Fruit fly (Drosophila melanogaster) whole organism, embryonic: ENCODE measurements around the gene Drsl2.

ENCODE experiments used
- ATbp ChIP-seq: fragments of 200-800 bp; sonication (Bioruptor generic); optimal IDR thresholded peaks from 2 replicates; lab custom pipeline; 2017; ENCODE audit warnings: missing biosample characterization, mild to moderate bottlenecking, missing genetic modification characterization, missing genetic modification reagents
- Asciz ChIP-seq: fragments of 200-800 bp; sonication (Bioruptor generic); optimal IDR thresholded peaks from 2 replicates; lab custom pipeline; 2017; ENCODE audit warnings: missing biosample characterization, mild to moderate bottlenecking, missing genetic modification characterization, missing genetic modification reagents
- Atf-2 ChIP-seq: fragments of 200-800 bp; sonication (Bioruptor generic); optimal IDR thresholded peaks from 2 replicates; lab custom pipeline; 2016; ENCODE audit warnings: missing biosample characterization, missing genetic modification characterization
- B-H1 ChIP-seq: fragments of 200-800 bp; sonication (Bioruptor generic); IDR thresholded peaks from 3 replicates; pipeline ENCODE4 v1.3.6; 2022; ENCODE audit warnings: missing biosample characterization, missing genetic modification characterization
- BEAF-32 ChIP-seq: fragments of 200-800 bp; sonication (Bioruptor generic); optimal IDR thresholded peaks from 3 replicates; lab custom pipeline; 2017; ENCODE audit warnings: missing biosample characterization, missing genetic modification characterization, mild to moderate bottlenecking, moderate library complexity, missing genetic modification reagents
- C15 ChIP-seq: fragments of 200-800 bp; sonication (Bioruptor generic); IDR thresholded peaks from 3 replicates; pipeline ENCODE4 v1.3.6; 2022; ENCODE audit warnings: missing biosample characterization, missing genetic modification characterization
- CG10321 ChIP-seq: fragments of 200-800 bp; sonication (Bioruptor generic); IDR thresholded peaks from 2 replicates; pipeline ENCODE4 v1.3.6; 2022; ENCODE audit warnings: missing biosample characterization, missing genetic modification characterization
- CG11093 ChIP-seq: fragments of 200-800 bp; sonication (Bioruptor generic); IDR thresholded peaks from 3 replicates; pipeline ENCODE4 v1.3.6; 2022; ENCODE audit warnings: missing biosample characterization, missing genetic modification characterization
- CG11504 ChIP-seq: fragments of 200-800 bp; sonication (Bioruptor generic); optimal IDR thresholded peaks from 3 replicates; lab custom pipeline; 2019; ENCODE audit warnings: missing biosample characterization, mild to moderate bottlenecking, missing genetic modification characterization, moderate library complexity
- CG12769 ChIP-seq: fragments of 200-800 bp; sonication (Bioruptor generic); optimal IDR thresholded peaks from 2 replicates; lab custom pipeline; 2019; ENCODE audit warnings: missing biosample characterization, mild to moderate bottlenecking, missing genetic modification characterization, moderate library complexity
- CG12942 ChIP-seq: fragments of 200-800 bp; sonication (Bioruptor generic); optimal IDR thresholded peaks from 3 replicates; lab custom pipeline; 2016; ENCODE audit warnings: missing biosample characterization, missing genetic modification characterization
- CG15269 ChIP-seq: fragments of 200-800 bp; sonication (Bioruptor generic); optimal IDR thresholded peaks from 2 replicates; lab custom pipeline; 2018; ENCODE audit warnings: missing biosample characterization, mild to moderate bottlenecking, missing genetic modification characterization, moderate library complexity
- CG17186 ChIP-seq: fragments of 200-800 bp; sonication (Bioruptor generic); optimal IDR thresholded peaks from 3 replicates; lab custom pipeline; 2017; ENCODE audit warnings: missing biosample characterization, missing genetic modification reagents, missing genetic modification characterization
- CG17359 ChIP-seq: fragments of 200-800 bp; sonication (Bioruptor generic); optimal IDR thresholded peaks from 3 replicates; lab custom pipeline; 2018; ENCODE audit warnings: missing biosample characterization, mild to moderate bottlenecking, missing genetic modification characterization, moderate library complexity
- CG2678 ChIP-seq: fragments of 200-800 bp; sonication (Bioruptor generic); optimal IDR thresholded peaks from 3 replicates; lab custom pipeline; 2019; ENCODE audit warnings: missing biosample characterization, mild to moderate bottlenecking, missing genetic modification characterization, moderate library complexity
- CG2875 ChIP-seq: fragments of 200-800 bp; sonication (Bioruptor generic); optimal IDR thresholded peaks from 2 replicates; lab custom pipeline; 2017; ENCODE audit warnings: missing biosample characterization, mild to moderate bottlenecking, missing genetic modification characterization, missing genetic modification reagents
- CG32767 ChIP-seq: fragments of 200-800 bp; sonication (Bioruptor generic); IDR thresholded peaks from 2 replicates; pipeline ENCODE4 v1.3.6; 2022; ENCODE audit warnings: missing biosample characterization, missing genetic modification characterization
- CG34224 ChIP-seq: fragments of 200-800 bp; sonication (Bioruptor generic); IDR thresholded peaks from 3 replicates; pipeline ENCODE4 v1.3.6; 2022; ENCODE audit warnings: missing biosample characterization, missing genetic modification characterization; ENCODE audit not compliant: partially characterized antibody
- CG3726 ChIP-seq: fragments of 200-800 bp; sonication (Bioruptor generic); IDR thresholded peaks from 3 replicates; pipeline ENCODE4, ENCODE4 v1.3.6; 2022; ENCODE audit warnings: missing biosample characterization, missing genetic modification characterization
- CG4282 ChIP-seq: fragments of 200-800 bp; sonication (Bioruptor generic); optimal IDR thresholded peaks from 2 replicates; lab custom pipeline; 2016; ENCODE audit warnings: missing biosample characterization, missing genetic modification characterization
- CG4328 ChIP-seq: fragments of 200-800 bp; sonication (Bioruptor generic); optimal IDR thresholded peaks from 3 replicates; lab custom pipeline; 2017; ENCODE audit warnings: missing biosample characterization, missing genetic modification reagents, missing genetic modification characterization
- CG4820 ChIP-seq: fragments of 200-800 bp; sonication (Bioruptor generic); optimal IDR thresholded peaks from 3 replicates; lab custom pipeline; 2016; ENCODE audit warnings: missing biosample characterization, missing genetic modification characterization
- CrebB ChIP-seq: fragments of 200-800 bp; sonication (Bioruptor generic); optimal IDR thresholded peaks from 3 replicates; lab custom pipeline; 2018; ENCODE audit warnings: missing biosample characterization, mild to moderate bottlenecking, missing genetic modification characterization
- Hmx ChIP-seq: fragments of 200-800 bp; sonication (Bioruptor generic); optimal IDR thresholded peaks from 2 replicates; lab custom pipeline; 2016; ENCODE audit warnings: missing biosample characterization, missing genetic modification characterization
- Lpt ChIP-seq: fragments of >200 bp; optimal IDR thresholded peaks from 2 replicates; lab custom pipeline; 2018; ENCODE audit warnings: missing biosample characterization, missing genetic modification characterization
- MESR4 ChIP-seq: fragments of 200-800 bp; sonication (Bioruptor generic); optimal IDR thresholded peaks from 2 replicates; lab custom pipeline; 2018; ENCODE audit warnings: missing biosample characterization, mild to moderate bottlenecking, missing genetic modification characterization, moderate library complexity
- NC2β ChIP-seq: fragments of 200-800 bp; sonication (Bioruptor generic); optimal IDR thresholded peaks from 2 replicates; lab custom pipeline; 2016; ENCODE audit warnings: missing biosample characterization, missing genetic modification characterization
- Optix ChIP-seq: fragments of 200-800 bp; sonication (Bioruptor generic); IDR thresholded peaks from 3 replicates; pipeline ENCODE4 v1.3.6; 2022; ENCODE audit warnings: missing biosample characterization, missing genetic modification characterization
- Pdp1 ChIP-seq, 2 experiments: fragments of 200-800 bp; sonication (Bioruptor generic); optimal IDR thresholded peaks; 3 replicates each; lab custom pipeline; 2016; ENCODE audit warnings: missing biosample characterization in 2 of 2, missing genetic modification characterization in 2 of 2, mild to moderate bottlenecking in 1 of 2, moderate library complexity in 1 of 2
- Spps ChIP-seq: fragments of 200-800 bp; sonication (Bioruptor generic); optimal IDR thresholded peaks from 2 replicates; lab custom pipeline; 2018; ENCODE audit warnings: missing biosample characterization, mild to moderate bottlenecking, missing genetic modification characterization
- ab ChIP-seq: fragments of 200-800 bp; sonication (Bioruptor generic); optimal IDR thresholded peaks from 2 replicates; lab custom pipeline; 2016; ENCODE audit warnings: missing biosample characterization, missing genetic modification characterization
- bbx ChIP-seq: fragments of 200-800 bp; sonication (Bioruptor generic); IDR thresholded peaks from 2 replicates; pipeline ENCODE4 v1.3.6; 2022; ENCODE audit warnings: missing biosample characterization, missing genetic modification characterization; ENCODE audit not compliant: partially characterized antibody
- bcd ChIP-seq: fragments of 200-800 bp; sonication (Bioruptor generic); optimal IDR thresholded peaks from 2 replicates; lab custom pipeline; 2017; ENCODE audit warnings: missing biosample characterization, mild to moderate bottlenecking, missing genetic modification characterization
- bigmax ChIP-seq: fragments of 200-800 bp; sonication (Bioruptor generic); optimal IDR thresholded peaks from 2 replicates; lab custom pipeline; 2018; ENCODE audit warnings: missing biosample characterization, mild to moderate bottlenecking, missing genetic modification characterization
- chif ChIP-seq, 2 experiments: fragments of 200-800 bp; sonication (Bioruptor generic); optimal IDR thresholded peaks; 3 replicates each; lab custom pipeline; 2016; ENCODE audit warnings: missing biosample characterization in 2 of 2, missing genetic modification characterization in 2 of 2
- chinmo ChIP-seq: fragments of 200-800 bp; sonication (Bioruptor generic); IDR thresholded peaks from 4 replicates; pipeline ENCODE4 v1.3.6; 2022; ENCODE audit warnings: missing biosample characterization, missing genetic modification characterization; ENCODE audit not compliant: partially characterized antibody
- dimm ChIP-seq: fragments of 200-800 bp; sonication (Bioruptor generic); IDR thresholded peaks from 2 replicates; pipeline ENCODE4 v1.3.6; 2022; ENCODE audit warnings: missing biosample characterization, missing genetic modification characterization
- fd96Cb ChIP-seq: fragments of 200-800 bp; sonication (Bioruptor generic); optimal IDR thresholded peaks from 2 replicates; lab custom pipeline; 2018; ENCODE audit warnings: missing biosample characterization, mild to moderate bottlenecking, missing genetic modification characterization, moderate library complexity
- gcm2 ChIP-seq: fragments of 200-800 bp; sonication (Bioruptor generic); optimal IDR thresholded peaks from 2 replicates; lab custom pipeline; 2016; ENCODE audit warnings: missing biosample characterization, missing genetic modification characterization
- her ChIP-seq: fragments of 200-800 bp; sonication (Bioruptor generic); optimal IDR thresholded peaks from 2 replicates; lab custom pipeline; 2016; ENCODE audit warnings: missing biosample characterization, missing genetic modification characterization
- jumu ChIP-seq: fragments of 200-800 bp; sonication (Bioruptor generic); optimal IDR thresholded peaks from 3 replicates; lab custom pipeline; 2016; ENCODE audit warnings: missing biosample characterization, missing genetic modification characterization
- kay ChIP-seq: fragments of 200-800 bp; sonication (Bioruptor generic); optimal IDR thresholded peaks from 2 replicates; lab custom pipeline; 2016; ENCODE audit warnings: missing biosample characterization, missing genetic modification characterization
- klu ChIP-seq: fragments of 200-800 bp; sonication (Bioruptor generic); IDR thresholded peaks from 2 replicates; pipeline ENCODE4 v1.3.6; 2022; ENCODE audit warnings: missing biosample characterization, missing genetic modification characterization
- kni ChIP-seq: fragments of 200-800 bp; sonication (Bioruptor generic); optimal IDR thresholded peaks from 3 replicates; lab custom pipeline; 2017; ENCODE audit warnings: mild to moderate bottlenecking, missing biosample characterization, missing genetic modification reagents, missing genetic modification characterization
- maf-S ChIP-seq: fragments of 200-800 bp; sonication (Bioruptor generic); optimal IDR thresholded peaks from 2 replicates; lab custom pipeline; 2016; ENCODE audit warnings: missing biosample characterization, missing genetic modification characterization
- sob ChIP-seq: fragments of 200-800 bp; sonication (Bioruptor generic); IDR thresholded peaks from 2 replicates; pipeline ENCODE4 v1.3.6; 2022; ENCODE audit warnings: missing biosample characterization, missing genetic modification characterization
- stc ChIP-seq: fragments of 200-800 bp; sonication (Bioruptor generic); IDR thresholded peaks from 2 replicates; pipeline ENCODE4 v1.3.6; 2022; ENCODE audit warnings: missing biosample characterization, missing genetic modification characterization
- tap ChIP-seq: fragments of 200-800 bp; optimal IDR thresholded peaks from 3 replicates; lab custom pipeline; 2019; ENCODE audit warnings: missing biosample characterization, mild to moderate bottlenecking, missing genetic modification characterization, moderate library complexity
- trem ChIP-seq: fragments of 200-800 bp; optimal IDR thresholded peaks from 3 replicates; lab custom pipeline; 2019; ENCODE audit warnings: missing biosample characterization, mild to moderate bottlenecking, missing genetic modification characterization, moderate library complexity
- tx ChIP-seq: fragments of 200-800 bp; sonication (Bioruptor generic); optimal IDR thresholded peaks from 2 replicates; lab custom pipeline; 2016; ENCODE audit warnings: missing biosample characterization, missing genetic modification characterization
- zfh2 ChIP-seq: fragments of 200-800 bp; sonication (Bioruptor generic); optimal IDR thresholded peaks from 2 replicates; lab custom pipeline; 2016; ENCODE audit warnings: missing biosample characterization, missing genetic modification characterization

The Drsl2 gene

dm6 chr3L:3339695-3340226, 25.6 kb downstream of the Drsl2 start (continued):
- peak; percentile 19 for TF ChIP-seq CG11504 (tag; lab: Kevin White, UChicago)
- no peak for TF ChIP-seq CrebB
- TF ChIP-seq ab (GFP tag; lab: Kevin White, UChicago), result no peak
- TF ChIP-seq bbx (GFP tag; lab: Robert Waterston, UW), result no peak
- peak; percentile 45 for TF ChIP-seq CG15269
- 0 out of 2 replicates have a peak, but pooled peaks have one; percentile 44 for TF ChIP-seq stc
- TF ChIP-seq CG34224, result no peak
- TF ChIP-seq kay (GFP tag; lab: Kevin White, UChicago), result no peak
- TF ChIP-seq trem (tag; lab: Kevin White, UChicago), result no peak
- no peak for TF ChIP-seq BEAF-32 (GFP tag; lab: Kevin White, UChicago)
- TF ChIP-seq CG4282 (GFP tag; lab: Kevin White, UChicago), result no peak
- TF ChIP-seq Spps (tag; lab: Kevin White, UChicago), result no peak
- TF ChIP-seq gcm2 (GFP tag; lab: Kevin White, UChicago), result no peak
- TF ChIP-seq CG10321 (GFP tag; lab: Robert Waterston, UW), result no peak
- TF ChIP-seq MESR4 (GFP tag; lab: Kevin White, UChicago), result no peak
- TF ChIP-seq CG4820 (GFP tag; lab: Kevin White, UChicago), result no peak
- no peak for TF ChIP-seq CG12942 (GFP tag; lab: Kevin White, UChicago)
- no peak for TF ChIP-seq CG17186 (GFP tag; lab: Kevin White, UChicago)
- TF ChIP-seq klu (GFP tag; lab: Robert Waterston, UW), result no peak
- no peak for TF ChIP-seq ATbp (GFP tag; lab: Kevin White, UChicago)
- no peak for TF ChIP-seq jumu (GFP tag; lab: Kevin White, UChicago)
- no peak for TF ChIP-seq NC2β (GFP tag; lab: Kevin White, UChicago)
- TF ChIP-seq bcd, result no peak
- no peak for TF ChIP-seq tx
- no peak for TF ChIP-seq chif (GFP tag; optimal IDR thresholded peaks at IDR 0.05; lab: Kevin White, UChicago)
- TF ChIP-seq Asciz (GFP tag; lab: Kevin White, UChicago), result no peak
- no peak for TF ChIP-seq CG17359 (tag; lab: Kevin White, UChicago)
- TF ChIP-seq C15 (GFP tag; lab: Robert Waterston, UW), result no peak
- TF ChIP-seq CG12769, result peak; percentile 15
- no peak for TF ChIP-seq CG4328 (GFP tag; lab: Kevin White, UChicago)
- TF ChIP-seq fd96Cb, result no peak
- TF ChIP-seq her, result no peak
- no peak for TF ChIP-seq kni (GFP tag; lab: Kevin White, UChicago)
- TF ChIP-seq zfh2, result no peak
- TF ChIP-seq Lpt, result no peak
- TF ChIP-seq Hmx (GFP tag; lab: Kevin White, UChicago), result no peak
- TF ChIP-seq CG2678, result peak; percentile 20
- no peak for TF ChIP-seq sob (GFP tag; lab: Robert Waterston, UW)
- TF ChIP-seq Pdp1 (GFP tag; optimal IDR thresholded peaks at IDR 0.05; lab: Kevin White, UChicago), result peak in 1 of 2 experiments; percentile 56
- no peak for TF ChIP-seq CG32767 (GFP tag; lab: Robert Waterston, UW)
- no peak for TF ChIP-seq tap
- TF ChIP-seq B-H1 (GFP tag; lab: Robert Waterston, UW), result no peak
- no peak for TF ChIP-seq Optix (GFP tag; lab: Robert Waterston, UW)
- no peak for TF ChIP-seq CG2875 (GFP tag; lab: Kevin White, UChicago)
- TF ChIP-seq dimm (GFP tag; lab: Robert Waterston, UW), result no peak
- TF ChIP-seq chinmo, result 0 out of 4 replicates have a peak, but pooled peaks have one; percentile 17
- no peak for TF ChIP-seq maf-S (GFP tag; lab: Kevin White, UChicago)
- TF ChIP-seq bigmax (GFP tag; lab: Kevin White, UChicago), result no peak
- TF ChIP-seq CG3726 (GFP tag; lab: Robert Waterston, UW), result no peak
- no peak for TF ChIP-seq Atf-2 (GFP tag; lab: Kevin White, UChicago)
- TF ChIP-seq CG11093, result no peak
